Worm (Caenorhabditis elegans) whole organism, L4 larva: Measurements from ENCODE around the gene let-418.

Experiments used
- D1046.2 ChIP-seq: fragments of 200-800 bp; sonication (Bioruptor generic); IDR thresholded peaks from 2 replicates; pipeline ENCODE4 v1.3.6; 2022; ENCODE audit warnings: missing genetic modification characterization, missing compliant biosample characterization
- F10B5.3 ChIP-seq: sonication (generic microtip); optimal IDR thresholded peaks from 2 replicates; lab custom pipeline; 2016; ENCODE audit warnings: mild to moderate bottlenecking, missing genetic modification characterization, missing compliant biosample characterization
- T20F7.1 ChIP-seq: fragments of 200-800 bp; sonication (Bioruptor generic); optimal IDR thresholded peaks from 2 replicates; lab custom pipeline; 2018; ENCODE audit warnings: mild to moderate bottlenecking, missing genetic modification characterization, missing compliant biosample characterization
- T26A8.4 ChIP-seq: fragments of 200-800 bp; sonication (Bioruptor generic); IDR thresholded peaks from 2 replicates; pipeline ENCODE4 v1.3.6; 2022; ENCODE audit warnings: missing genetic modification characterization, missing compliant biosample characterization
- Y105C5A.15 ChIP-seq: fragments of 200-800 bp; sonication (Bioruptor generic); IDR thresholded peaks from 2 replicates; pipeline ENCODE4 v1.3.6; 2022; ENCODE audit warnings: missing genetic modification characterization, missing compliant biosample characterization
- Y48G9A.11 ChIP-seq: fragments of 200-800 bp; sonication (Bioruptor generic); IDR thresholded peaks from 2 replicates; pipeline ENCODE4 v1.3.6; 2022; ENCODE audit warnings: missing genetic modification reagents, missing genetic modification characterization, missing compliant biosample characterization
- Y5F2A.4 ChIP-seq: fragments of 200-800 bp; sonication (Bioruptor generic); optimal IDR thresholded peaks from 2 replicates; lab custom pipeline; 2018; ENCODE audit warnings: mild to moderate bottlenecking, missing genetic modification characterization, missing compliant biosample characterization
- arid-1 ChIP-seq: fragments of 200-800 bp; sonication (Bioruptor generic); conservative IDR thresholded peaks from 2 replicates; pipeline ENCODE4 v1.3.6; 2022; ENCODE audit warnings: missing genetic modification reagents, missing genetic modification characterization, missing compliant biosample characterization
- attf-4 ChIP-seq: sonication (generic microtip); optimal IDR thresholded peaks from 3 replicates; lab custom pipeline; 2017; ENCODE audit warnings: missing biosample characterization, missing genetic modification characterization
- ceh-44 ChIP-seq: fragments of 200-800 bp; sonication (Bioruptor generic); IDR thresholded peaks from 2 replicates; pipeline ENCODE4 v1.3.6; 2022; ENCODE audit warnings: missing genetic modification reagents, missing genetic modification characterization, missing compliant biosample characterization
- ces-1 ChIP-seq: fragments of 150-350 bp; sonication (generic microtip); optimal IDR thresholded peaks from 4 replicates; lab custom pipeline; 2014; ENCODE audit warnings: missing biosample characterization, missing genetic modification reagents, missing genetic modification characterization
- cey-2 ChIP-seq: sonication (generic microtip); optimal IDR thresholded peaks from 3 replicates; lab custom pipeline; 2017; ENCODE audit warnings: missing genetic modification characterization, mild to moderate bottlenecking, missing compliant biosample characterization, antibody characterized with exemption, borderline replicate concordance; ENCODE audit not compliant: insufficient read depth
- daf-16 ChIP-seq, 3 experiments: sonication (generic microtip); optimal IDR thresholded peaks; 2 replicates each; lab custom pipeline; 2016 to 2017; ENCODE audit warnings: missing genetic modification characterization in 3 of 3, missing genetic modification reagents in 3 of 3, mild to moderate bottlenecking in 2 of 3, missing compliant biosample characterization in 2 of 3, missing biosample characterization in 1 of 3, moderate library complexity in 1 of 3
- dmd-6 ChIP-seq: fragments of 200-800 bp; sonication (Bioruptor generic); IDR thresholded peaks from 2 replicates; pipeline ENCODE4 v1.3.6; 2022; ENCODE audit warnings: missing genetic modification reagents, missing genetic modification characterization, missing compliant biosample characterization
- dve-1 ChIP-seq: sonication (generic microtip); optimal IDR thresholded peaks from 2 replicates; lab custom pipeline; 2017; ENCODE audit warnings: antibody characterized with exemption, mild to moderate bottlenecking, missing genetic modification characterization, missing compliant biosample characterization; ENCODE audit not compliant: insufficient read depth
- egl-27 ChIP-seq: sonication (generic microtip); optimal IDR thresholded peaks from 3 replicates; lab custom pipeline; 2017; ENCODE audit warnings: missing biosample characterization, missing genetic modification reagents, missing genetic modification characterization
- egl-43 ChIP-seq: fragments of 200-800 bp; sonication (Bioruptor generic); IDR thresholded peaks from 2 replicates; pipeline ENCODE4 v1.3.6; 2022; ENCODE audit warnings: missing genetic modification reagents, missing genetic modification characterization, missing compliant biosample characterization
- hif-1 ChIP-seq, 2 experiments: sonication (generic microtip); optimal IDR thresholded peaks; 2 replicates each; lab custom pipeline; 2016 to 2017; ENCODE audit warnings: missing compliant biosample characterization in 2 of 2, missing genetic modification characterization in 2 of 2, missing genetic modification reagents in 2 of 2, missing genotype in 2 of 2, mild to moderate bottlenecking in 1 of 2
- hlh-11 ChIP-seq: fragments of 200-800 bp; sonication (Bioruptor generic); optimal IDR thresholded peaks from 2 replicates; lab custom pipeline; 2018; ENCODE audit warnings: mild to moderate bottlenecking, missing genetic modification characterization, missing compliant biosample characterization
- lin-1 ChIP-seq: fragments of 200-800 bp; sonication (Bioruptor generic); IDR thresholded peaks from 2 replicates; pipeline ENCODE4 v1.3.6; 2022; ENCODE audit warnings: missing genetic modification reagents, missing genetic modification characterization, missing compliant biosample characterization
- lin-29 ChIP-seq: fragments of 200-800 bp; sonication (Bioruptor generic); IDR thresholded peaks from 2 replicates; pipeline ENCODE4 v1.3.6; 2022; ENCODE audit warnings: missing genetic modification reagents, missing genetic modification characterization, missing compliant biosample characterization
- madf-5 ChIP-seq, 2 experiments: fragments of 200-800 bp; sonication (Bioruptor generic); IDR thresholded peaks; 2 replicates each; pipeline ENCODE4 v1.3.6; 2022; ENCODE audit warnings: missing compliant biosample characterization in 2 of 2, missing genetic modification characterization in 2 of 2
- mdl-1 ChIP-seq, 2 experiments: fragments of 150-350 bp in 1 of 2; sonication (generic microtip) in 1 of 2; optimal IDR thresholded peaks; 2 replicates each; lab custom pipeline; 2014 to 2017; ENCODE audit warnings: missing biosample characterization in 2 of 2, missing genetic modification characterization in 2 of 2
- mep-1 ChIP-seq: fragments of 150-350 bp; sonication (generic microtip); optimal IDR thresholded peaks from 3 replicates; lab custom pipeline; 2014; ENCODE audit warnings: missing biosample characterization, missing genetic modification characterization
- mxl-2 ChIP-seq: fragments of 200-800 bp; sonication (Bioruptor generic); conservative IDR thresholded peaks from 2 replicates; pipeline ENCODE4 v1.3.6; 2022; ENCODE audit warnings: missing genetic modification reagents, missing genetic modification characterization, missing compliant biosample characterization
- mxl-3 ChIP-seq: fragments of 200-800 bp; sonication (Bioruptor generic); optimal IDR thresholded peaks from 2 replicates; lab custom pipeline; 2018; ENCODE audit warnings: mild to moderate bottlenecking, missing genetic modification characterization, missing compliant biosample characterization
- nhr-10 ChIP-seq: fragments of 150-350 bp; optimal IDR thresholded peaks from 2 replicates; lab custom pipeline; 2014; ENCODE audit warnings: missing biosample characterization, missing genetic modification characterization
- nhr-102 ChIP-seq: sonication (generic microtip); optimal IDR thresholded peaks from 2 replicates; lab custom pipeline; 2016; ENCODE audit warnings: mild to moderate bottlenecking, missing genetic modification characterization, moderate library complexity, missing compliant biosample characterization
- nhr-25 ChIP-seq: sonication (generic microtip); optimal IDR thresholded peaks from 2 replicates; lab custom pipeline; 2017; ENCODE audit warnings: missing genetic modification characterization, mild to moderate bottlenecking, missing compliant biosample characterization, antibody characterized with exemption, moderate library complexity, borderline replicate concordance; ENCODE audit not compliant: insufficient read depth
- nhr-28 ChIP-seq: fragments of 150-350 bp; optimal IDR thresholded peaks from 2 replicates; lab custom pipeline; 2014; ENCODE audit warnings: missing biosample characterization, missing genetic modification characterization
- nhr-48 ChIP-seq: sonication (generic microtip); optimal IDR thresholded peaks from 2 replicates; lab custom pipeline; 2016; ENCODE audit warnings: mild to moderate bottlenecking, missing genetic modification characterization, missing compliant biosample characterization
- pha-4 ChIP-seq, 2 experiments: fragments of 150-350 bp in 1 of 2; fragments of 200-800 bp in 1 of 2; sonication (Bioruptor generic) in 1 of 2; IDR thresholded peaks in 1 of 2; optimal IDR thresholded peaks in 1 of 2; 2 replicates each; pipeline versions ENCODE4 v1.3.6 to Lab custom; 2014 to 2022; ENCODE audit warnings: missing genetic modification characterization in 2 of 2, missing genetic modification reagents in 2 of 2, missing biosample characterization in 1 of 2, missing compliant biosample characterization in 1 of 2
- pqm-1 ChIP-seq: sonication (generic microtip); optimal IDR thresholded peaks from 2 replicates; lab custom pipeline; 2017; ENCODE audit warnings: missing biosample characterization, missing genetic modification characterization
- set-16 ChIP-seq: fragments of 200-800 bp; sonication (Bioruptor generic); IDR thresholded peaks from 2 replicates; pipeline ENCODE4 v1.3.6; 2022; ENCODE audit warnings: missing genetic modification reagents, missing genetic modification characterization, missing compliant biosample characterization
- tra-1 ChIP-seq: fragments of 200-800 bp; sonication (Bioruptor generic); IDR thresholded peaks from 2 replicates; pipeline ENCODE4 v1.3.6; 2022; ENCODE audit warnings: missing genetic modification reagents, missing genetic modification characterization, missing compliant biosample characterization
- unc-130 ChIP-seq: sonication (generic microtip); optimal IDR thresholded peaks from 2 replicates; lab custom pipeline; 2016; ENCODE audit warnings: missing genetic modification reagents, missing genetic modification characterization, missing compliant biosample characterization
- unc-62 ChIP-seq, 3 experiments: fragments of 150-350 bp in 1 of 3; sonication (generic microtip); optimal IDR thresholded peaks in 2 of 3; peaks in 1 of 3; 1 replicate in 1 of 3; 2 replicates in 2 of 3; lab custom pipeline; 2014 to 2017; ENCODE audit warnings: missing biosample characterization in 3 of 3, missing genetic modification characterization in 3 of 3, missing genetic modification reagents in 3 of 3, missing genotype in 1 of 3
- zag-1 ChIP-seq: fragments of 150-350 bp; optimal IDR thresholded peaks from 2 replicates; lab custom pipeline; 2014; ENCODE audit warnings: missing biosample characterization, missing genetic modification characterization
- zfp-3 ChIP-seq: fragments of 200-800 bp; sonication (Bioruptor generic); conservative IDR thresholded peaks from 2 replicates; pipeline ENCODE4 v1.3.6; 2022; ENCODE audit warnings: missing genetic modification reagents, missing genetic modification characterization, missing compliant biosample characterization
- zip-11 ChIP-seq: fragments of 200-800 bp; sonication (Bioruptor generic); IDR thresholded peaks from 2 replicates; pipeline ENCODE4 v1.3.6; 2022; ENCODE audit warnings: missing genetic modification characterization, missing compliant biosample characterization

let-418 gene

DNA sequence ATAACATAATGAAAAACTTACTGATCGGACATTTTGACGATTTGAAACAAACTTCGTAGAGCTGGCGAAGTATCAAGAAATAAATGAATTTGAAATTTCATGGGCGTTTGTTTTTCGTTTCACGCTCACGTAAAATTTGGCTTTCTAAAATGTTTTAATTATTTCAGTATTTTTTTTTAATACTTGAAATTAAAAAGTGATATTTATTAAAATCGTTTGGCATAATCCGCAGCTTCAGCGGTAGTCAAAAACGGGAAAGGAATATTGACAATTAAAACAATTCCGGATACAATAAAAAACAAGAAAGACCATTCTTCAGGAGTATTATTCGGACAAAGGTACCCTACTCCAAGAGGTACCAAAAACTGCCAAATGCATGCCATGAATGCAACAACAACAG is 43.9 kb upstream of the let-418 start, which contains the start of gene fbxa-183:
fbxa-183 (minus strand) TSS at position 101 of the 400 bp plus-strand sequence.
- TF ChIP-seq T26A8.4 (GFP tag; lab: Robert Waterston, UW) (no peak), Y5F2A.4 (GFP tag; lab: Kevin White, UChicago) (no peak), arid-1 (GFP tag; lab: Robert Waterston, UW) (no peak), unc-62 (GFP tag; optimal IDR thresholded peaks at IDR 0.05 in 1 of 2; lab: Kevin White, UChicago) (peak in 1 of 2 experiments; percentile 41), unc-62 (tag; optimal IDR thresholded peaks at IDR 0.05; lab: Kevin White, UChicago) (no peak)

DNA sequence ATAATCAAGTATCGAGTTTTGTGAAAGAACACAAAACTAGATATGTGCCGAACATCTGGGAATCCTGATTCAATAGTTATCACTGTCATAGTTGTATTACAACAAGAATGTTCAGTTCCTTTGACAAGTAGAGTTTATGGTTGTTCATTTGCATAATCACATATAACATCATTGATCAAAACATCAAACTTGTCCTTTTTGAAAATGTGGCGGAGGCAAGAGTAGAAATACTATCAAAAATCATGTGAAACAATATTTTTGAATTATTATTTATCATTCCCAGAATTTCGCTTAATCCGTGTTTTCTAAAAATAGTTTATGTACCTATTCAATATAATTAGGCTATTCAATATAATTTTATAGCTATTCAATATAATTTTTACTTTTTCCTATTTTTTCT is 41.3 kb upstream of the let-418 start, which contains the start of gene F44E7.7:
F44E7.7 (minus strand) TSS at position 101 of the 400 bp plus-strand sequence.
- TF ChIP-seq hif-1 (tag; optimal IDR thresholded peaks at IDR 0.05; lab: Kevin White, UChicago) (no peak), F10B5.3 (tag; lab: Kevin White, UChicago) (no peak), lin-29 (GFP tag; lab: Robert Waterston, UW) (no peak), attf-4 (no peak), nhr-25 (no peak), zag-1 (tag; lab: Kevin White, UChicago) (no peak), Y105C5A.15 (no peak), madf-5 (GFP tag; IDR thresholded peaks at IDR 0.05; lab: Robert Waterston, UW) (no peak), daf-16 (GFP tag; optimal IDR thresholded peaks at IDR 0.05; lab: Kevin White, UChicago) (no peak), daf-16 (tag; optimal IDR thresholded peaks at IDR 0.05; lab: Kevin White, UChicago) (no peak), pqm-1 (no peak)

DNA sequence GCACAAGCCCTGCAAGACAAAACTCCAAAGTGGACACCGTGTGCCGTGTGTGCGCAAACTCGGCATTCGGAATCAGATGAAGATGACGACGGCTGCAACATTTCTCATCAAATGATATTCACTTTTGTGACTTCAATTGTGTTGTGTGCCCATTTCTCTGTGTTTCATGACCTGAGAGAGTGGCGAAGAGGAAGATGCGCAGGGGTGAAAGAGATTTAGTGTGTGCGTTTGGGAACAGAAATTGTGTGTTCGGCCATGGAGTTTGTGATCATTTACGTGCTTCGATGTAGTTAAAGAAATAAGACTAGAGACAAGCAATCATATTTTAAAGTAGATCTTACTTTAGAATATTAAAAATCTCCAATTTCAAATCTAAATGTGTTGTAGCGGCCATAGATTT is 38.0 kb upstream of the let-418 start:
- no peak for TF ChIP-seq ceh-44
- TF ChIP-seq dmd-6 = peak; percentile 18; the same call in 1 of the 2 replicates
- TF ChIP-seq zfp-3 (GFP tag; lab: Robert Waterston, UW) = no peak
- peak; percentile 10 for TF ChIP-seq hlh-11 (tag; lab: Kevin White, UChicago)
- TF ChIP-seq zag-1 (tag; lab: Kevin White, UChicago) = no peak
- no peak for TF ChIP-seq unc-130 (GFP tag; lab: Kevin White, UChicago)
- peak; percentile 38 for TF ChIP-seq pqm-1
- no peak for TF ChIP-seq mxl-3
- TF ChIP-seq dve-1 (tag; lab: Kevin White, UChicago) = peak; percentile 5
- no peak for TF ChIP-seq mep-1 (tag; lab: Kevin White, UChicago)
- peak; percentile 99 for TF ChIP-seq nhr-28 (tag; lab: Kevin White, UChicago)
- peak; percentile 13 for TF ChIP-seq nhr-102
- TF ChIP-seq Y105C5A.15 = no peak
- no peak for TF ChIP-seq cey-2 (tag; lab: Kevin White, UChicago)
- peak; percentile 19; the same call in 1 of the 2 replicates for TF ChIP-seq egl-43 (GFP tag; lab: Robert Waterston, UW)
- TF ChIP-seq attf-4 = no peak
- TF ChIP-seq zip-11 (GFP tag; lab: Robert Waterston, UW) = no peak
- no peak for TF ChIP-seq Y48G9A.11
- no peak for TF ChIP-seq D1046.2 (GFP tag; lab: Robert Waterston, UW)

DNA sequence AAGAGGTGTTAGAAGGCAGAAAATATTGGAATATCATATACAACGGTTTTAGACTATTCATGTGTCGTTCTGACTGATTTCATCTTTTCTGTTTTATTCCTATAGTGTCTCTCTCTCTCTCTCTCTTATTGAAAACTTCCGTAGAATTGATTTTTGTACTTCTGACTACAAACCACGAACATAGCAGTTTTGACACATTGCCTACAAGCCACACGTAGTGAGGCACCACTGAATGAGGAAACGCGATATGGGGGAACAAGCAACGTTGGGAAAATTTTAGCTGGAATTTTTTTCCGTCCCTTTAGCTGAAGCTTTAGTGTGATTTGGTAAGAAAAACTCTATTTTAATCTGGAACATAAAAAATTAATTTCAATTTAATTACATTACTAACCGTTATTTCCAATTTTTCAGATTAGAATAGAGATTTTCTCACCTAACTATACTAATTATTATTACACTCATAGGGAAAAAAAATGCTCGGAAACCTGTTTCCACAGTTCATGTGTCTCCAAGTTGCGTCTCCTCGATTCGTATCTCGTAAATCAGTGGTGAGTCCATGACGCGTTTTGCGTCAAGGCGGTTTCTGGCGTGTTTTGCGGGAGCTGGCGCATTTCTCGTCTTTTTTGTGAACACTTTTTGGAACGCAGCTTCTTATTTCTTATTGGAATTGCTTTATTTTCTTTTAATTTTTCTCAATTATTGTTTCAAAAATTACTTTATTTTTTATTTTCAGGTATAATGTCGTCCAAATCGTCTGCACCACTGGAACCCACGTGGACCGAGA is 35.9 kb upstream of the let-418 start, which contains the start of the genes nhr-142 and F44E7.9:
nhr-142 (minus strand) TSS at position 57 of the 784 bp plus-strand sequence.
F44E7.9 (plus strand) TSS at position 734 of the 784 bp plus-strand sequence.
- TF ChIP-seq mdl-1 (tag; optimal IDR thresholded peaks at IDR 0.05; lab: Kevin White, UChicago) (peak in 1 of 2 experiments; percentile 32), nhr-48 (tag; lab: Kevin White, UChicago) (peak; percentile 71), set-16 (no peak), pqm-1 (peak; percentile 16), ces-1 (GFP tag; lab: Kevin White, UChicago) (no peak), nhr-10 (tag; lab: Kevin White, UChicago) (no peak), unc-62 (GFP tag; optimal IDR thresholded peaks at IDR 0.05 in 1 of 2; lab: Kevin White, UChicago) (no peak), unc-62 (tag; optimal IDR thresholded peaks at IDR 0.05; lab: Kevin White, UChicago) (no peak), lin-1 (GFP tag; lab: Robert Waterston, UW) (0 out of 2 replicates have a peak, but pooled peaks have one; percentile 41), mep-1 (tag; lab: Kevin White, UChicago) (peak; percentile 95), tra-1 (GFP tag; lab: Robert Waterston, UW) (peak; percentile 58), egl-27 (tag; lab: Kevin White, UChicago) (no peak), dve-1 (tag; lab: Kevin White, UChicago) (peak; percentile 82), T20F7.1 (GFP tag; lab: Kevin White, UChicago) (peak; percentile 83), mxl-2 (GFP tag; lab: Robert Waterston, UW) (0 out of 2 replicates have a peak, but pooled peaks have one; percentile 31), unc-130 (GFP tag; lab: Kevin White, UChicago) (peak; percentile 75), zag-1 (tag; lab: Kevin White, UChicago) (no peak), nhr-102 (peak; percentile 92), pha-4 (GFP tag; IDR thresholded peaks at IDR 0.05; lab: Robert Waterston, UW) (peak; percentile 71), pha-4 (tag; optimal IDR thresholded peaks at IDR 0.05; lab: Kevin White, UChicago) (no peak)
